Fruit fly (Drosophila melanogaster): ENCODE results near the gene tw.

DNA sequence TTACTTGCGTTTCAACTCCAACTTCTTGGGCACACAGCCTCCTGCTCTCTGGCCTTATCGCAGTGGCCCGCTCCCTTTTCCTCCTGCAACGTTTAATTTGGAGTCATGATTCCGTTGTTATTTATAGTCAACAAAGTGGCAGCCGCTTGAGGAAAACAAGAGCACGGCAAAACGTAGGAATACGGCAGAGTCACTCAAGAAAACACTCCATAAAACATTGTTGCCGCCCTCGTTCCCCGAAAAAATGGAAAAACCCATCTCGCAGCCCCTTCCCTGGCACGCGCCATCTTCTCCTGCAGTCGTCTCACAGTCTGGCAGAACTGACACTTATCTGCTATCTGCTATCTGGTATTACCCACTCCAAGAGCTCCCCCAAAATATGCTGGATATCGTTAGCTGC, 40.4 kb downstream of the tw start:
- TF ChIP-seq vri (GFP tag; optimal IDR thresholded peaks at IDR 0.05): no peak
- TF ChIP-seq CG8319 (GFP tag; optimal IDR thresholded peaks at IDR 0.05): no peak
- no peak for TF ChIP-seq CG16779 (tag; optimal IDR thresholded peaks at IDR 0.05)
- no peak for TF ChIP-seq CG6854 (GFP tag; optimal IDR thresholded peaks at IDR 0.05)
- TF ChIP-seq fkh (GFP tag; optimal IDR thresholded peaks at IDR 0.05): no peak
- no peak for TF ChIP-seq Sox15 (GFP tag; optimal IDR thresholded peaks at IDR 0.05)
- TF ChIP-seq cyc (GFP tag; optimal IDR thresholded peaks at IDR 0.05): no peak
- no peak for TF ChIP-seq CG9139 (GFP tag; optimal IDR thresholded peaks at IDR 0.05)
- TF ChIP-seq acj6 (GFP tag; optimal IDR thresholded peaks at IDR 0.05): no peak
- no peak for TF ChIP-seq topi (GFP tag; optimal IDR thresholded peaks at IDR 0.05)
- no peak for TF ChIP-seq ss (GFP tag; optimal IDR thresholded peaks at IDR 0.05)
